Worm (Caenorhabditis elegans): ENCODE results near the gene T01H3.2.

T01H3.2 gene

ce11 chrII:7857485-7858010 lies 20.2 kb downstream of the T01H3.2 start, which contains the start of the genes cec-3 and T09A5.15 (continued):
- TF ChIP-seq dpl-1 (GFP tag; optimal IDR thresholded peaks at IDR 0.05) (peak; percentile 43 to 68 (median 57)), nhr-11 (tag; optimal IDR thresholded peaks at IDR 0.05) (no peak), nhr-20 (tag; optimal IDR thresholded peaks at IDR 0.05) (peak; percentile 61), egl-13 (tag; optimal IDR thresholded peaks at IDR 0.05) (peak; percentile 39), nhr-85 (tag) (peak; percentile 40), ceh-88 (GFP tag; IDR thresholded peaks at IDR 0.05) (peak; percentile 48; the same call in 1 of the 2 replicates), C04F5.9 (tag; optimal IDR thresholded peaks at IDR 0.05) (peak; percentile 23), isw-1 (GFP tag; IDR thresholded peaks at IDR 0.05) (peak; percentile 40), tbx-2 (tag; optimal IDR thresholded peaks at IDR 0.05) (peak; percentile 46), blmp-1 (tag; optimal IDR thresholded peaks at IDR 0.05) (peak; percentile 36), skn-1 (tag; optimal IDR thresholded peaks at IDR 0.05) (peak; percentile 45), C16A3.4 (tag; optimal IDR thresholded peaks at IDR 0.05) (peak; percentile 66)

- TF ChIP-seq ets-5 (GFP tag; IDR thresholded peaks at IDR 0.05) (no peak), isw-1 (GFP tag; IDR thresholded peaks at IDR 0.05) (no peak), nhr-76 (tag; optimal IDR thresholded peaks at IDR 0.05) (no peak), F16B12.6 (tag; optimal IDR thresholded peaks at IDR 0.05) (no peak), unc-130 (tag; optimal IDR thresholded peaks at IDR 0.05) (no peak)
Measured at ce11 chrII:7855619-7856018, 22.2 kb downstream of the T01H3.2 start, which contains the start of gene mdmh-35. mdmh-35 (minus strand) TSS chrII:7855719.

- TF ChIP-seq lin-39 (tag; optimal IDR thresholded peaks at IDR 0.05) (no peak), vab-15 (tag; optimal IDR thresholded peaks at IDR 0.05) (no peak), ceh-82 (tag; optimal IDR thresholded peaks at IDR 0.05) (no peak), zip-4 (GFP tag; optimal IDR thresholded peaks at IDR 0.05) (no peak), lin-35 (GFP tag; optimal IDR thresholded peaks at IDR 0.05) (no peak), nhr-85 (tag) (no peak), aly-2 (tag; optimal IDR thresholded peaks at IDR 0.05) (no peak), snpc-4 (tag; optimal IDR thresholded peaks at IDR 0.05) (no peak), sptf-1 (tag; optimal IDR thresholded peaks at IDR 0.05) (no peak), nhr-84 (tag; optimal IDR thresholded peaks at IDR 0.05) (no peak), tlp-1 (tag; optimal IDR thresholded peaks at IDR 0.05) (no peak), isw-1 (GFP tag; IDR thresholded peaks at IDR 0.05) (no peak)
Measured at ce11 chrII:7854942-7855341, 22.9 kb downstream of the T01H3.2 start, which contains the start of gene mdt-10. mdt-10 (minus strand) TSS chrII:7855042.

- TF ChIP-seq aha-1 (tag; optimal IDR thresholded peaks at IDR 0.05) (no peak), efl-1 (optimal IDR thresholded peaks at IDR 0.05) (no peak), efl-1 (GFP tag; optimal IDR thresholded peaks at IDR 0.05 in 1 of 2) (no peak), unc-98 (GFP tag; IDR thresholded peaks at IDR 0.05) (no peak), hlh-17 (GFP tag; optimal IDR thresholded peaks at IDR 0.05; ENCODE audit: borderline replicate concordance) (no peak), nhr-71 (tag; optimal IDR thresholded peaks at IDR 0.05) (no peak), dsc-1 (tag; optimal IDR thresholded peaks at IDR 0.05) (no peak), isw-1 (GFP tag; IDR thresholded peaks at IDR 0.05) (no peak), fkh-4 (tag; optimal IDR thresholded peaks at IDR 0.05; ENCODE audit: borderline replicate concordance) (no peak), ztf-4 (tag; optimal IDR thresholded peaks at IDR 0.05) (no peak), dpl-1 (GFP tag; optimal IDR thresholded peaks at IDR 0.05) (no peak), unc-62 (GFP tag; optimal IDR thresholded peaks at IDR 0.05) (no peak), hpl-2 (GFP tag; optimal IDR thresholded peaks at IDR 0.05) (no peak), ceh-90 (tag; optimal IDR thresholded peaks at IDR 0.05) (no peak), lsy-2 (tag; optimal IDR thresholded peaks at IDR 0.05) (no peak), xbp-1 (tag; optimal IDR thresholded peaks at IDR 0.05) (no peak), zag-1 (tag; optimal IDR thresholded peaks at IDR 0.05) (no peak)
Measured at ce11 chrII:7853679-7854078, 24.1 kb downstream of the T01H3.2 start, which contains the start of gene T09A5.5. T09A5.5 (minus strand) TSS chrII:7853779.

Data from whole organism, L1 larva.